Fruit fly (Drosophila melanogaster) whole organism, pupa: ENCODE measurements around the gene Qtzl.

Experiments used
- CG10348 ChIP-seq: fragments of 200-800 bp; sonication (Bioruptor generic); IDR thresholded peaks from 2 replicates; pipeline ENCODE4 v1.3.6; 2022; ENCODE audit warnings: missing biosample characterization, missing genetic modification characterization
- CG12605 ChIP-seq: fragments of 200-800 bp; sonication (Bioruptor generic); IDR thresholded peaks from 2 replicates; pipeline ENCODE4 v1.3.6; 2022; ENCODE audit warnings: missing biosample characterization, missing genetic modification characterization
- CG13204 ChIP-seq: fragments of 200-800 bp; sonication (Bioruptor generic); optimal IDR thresholded peaks from 2 replicates; lab custom pipeline; 2018; ENCODE audit warnings: missing biosample characterization, mild to moderate bottlenecking, missing genetic modification characterization, moderate library complexity
- CG14655 ChIP-seq: fragments of 200-800 bp; sonication (Bioruptor generic); optimal IDR thresholded peaks from 3 replicates; lab custom pipeline; 2017; ENCODE audit warnings: mild to moderate bottlenecking, missing biosample characterization, missing genetic modification reagents, missing genetic modification characterization
- CG15710 ChIP-seq: fragments of 200-800 bp; sonication (Bioruptor generic); optimal IDR thresholded peaks from 2 replicates; lab custom pipeline; 2018; ENCODE audit warnings: missing biosample characterization, mild to moderate bottlenecking, missing genetic modification characterization, moderate library complexity
- CG17806 ChIP-seq: fragments of 200-800 bp; sonication (Bioruptor generic); optimal IDR thresholded peaks from 2 replicates; lab custom pipeline; 2018; ENCODE audit warnings: missing biosample characterization, mild to moderate bottlenecking, missing genetic modification characterization, moderate library complexity
- CG32121 ChIP-seq: fragments of 200-800 bp; sonication (Bioruptor generic); IDR thresholded peaks from 2 replicates; pipeline ENCODE4 v1.3.6; 2022; ENCODE audit warnings: missing biosample characterization, missing genetic modification characterization
- CG34367 ChIP-seq: fragments of 200-800 bp; sonication (Bioruptor generic); optimal IDR thresholded peaks from 2 replicates; lab custom pipeline; 2018; ENCODE audit warnings: missing biosample characterization, mild to moderate bottlenecking, missing genetic modification characterization
- CG4496 ChIP-seq: fragments of 200-800 bp; sonication (Bioruptor generic); IDR thresholded peaks from 3 replicates; pipeline ENCODE4 v1.3.6; 2022; ENCODE audit warnings: missing biosample characterization, missing genetic modification characterization
- CG8159 ChIP-seq: fragments of 200-800 bp; sonication (Bioruptor generic); optimal IDR thresholded peaks from 3 replicates; lab custom pipeline; 2018; ENCODE audit warnings: missing biosample characterization, mild to moderate bottlenecking, missing genetic modification characterization, moderate library complexity
- CG8301 ChIP-seq: fragments of 200-800 bp; sonication (Bioruptor generic); optimal IDR thresholded peaks from 2 replicates; lab custom pipeline; 2018; ENCODE audit warnings: missing biosample characterization, mild to moderate bottlenecking, missing genetic modification characterization
- CG9948 ChIP-seq: fragments of 200-800 bp; sonication (Bioruptor generic); optimal IDR thresholded peaks from 2 replicates; lab custom pipeline; 2018; ENCODE audit warnings: missing biosample characterization, mild to moderate bottlenecking, missing genetic modification characterization, moderate library complexity
- D1 ChIP-seq: fragments of 200-800 bp; sonication (Bioruptor generic); optimal IDR thresholded peaks from 2 replicates; lab custom pipeline; 2018; ENCODE audit warnings: missing biosample characterization, mild to moderate bottlenecking, missing genetic modification characterization, moderate library complexity
- EcR ChIP-seq: fragments of 200-800 bp; sonication (Bioruptor generic); optimal IDR thresholded peaks from 3 replicates; lab custom pipeline; 2019; ENCODE audit warnings: missing biosample characterization, missing genetic modification characterization, mild to moderate bottlenecking, moderate library complexity, missing genetic modification reagents
- Ets98B ChIP-seq: fragments of 200-800 bp; sonication (Bioruptor generic); IDR thresholded peaks from 2 replicates; pipeline ENCODE4 v1.3.6; 2022; ENCODE audit warnings: missing biosample characterization, missing genetic modification characterization
- Pif1A ChIP-seq: fragments of 200-800 bp; sonication (Bioruptor generic); optimal IDR thresholded peaks from 3 replicates; lab custom pipeline; 2016; ENCODE audit warnings: missing biosample characterization, missing genetic modification characterization
- Pif1B ChIP-seq: fragments of 200-800 bp; sonication (Bioruptor generic); optimal IDR thresholded peaks from 3 replicates; lab custom pipeline; 2016; ENCODE audit warnings: missing biosample characterization, missing genetic modification characterization
- Snoo ChIP-seq: fragments of 200-800 bp; sonication (Bioruptor generic); optimal IDR thresholded peaks from 3 replicates; lab custom pipeline; 2017; ENCODE audit warnings: missing biosample characterization, mild to moderate bottlenecking, missing genetic modification characterization, inconsistent platforms
- fd96Ca ChIP-seq: fragments of 200-800 bp; sonication (Bioruptor generic); IDR thresholded peaks from 3 replicates; pipeline ENCODE4 v1.3.6; 2022; ENCODE audit warnings: missing biosample characterization, missing genetic modification characterization
- gl ChIP-seq: fragments of 200-800 bp; sonication (Bioruptor generic); optimal IDR thresholded peaks from 2 replicates; lab custom pipeline; 2018; ENCODE audit warnings: missing biosample characterization, mild to moderate bottlenecking, missing genetic modification characterization
- rn ChIP-seq: fragments of 200-800 bp; sonication (Bioruptor generic); IDR thresholded peaks from 2 replicates; pipeline ENCODE4 v1.3.6; 2022; ENCODE audit warnings: missing biosample characterization, missing genetic modification characterization

The Qtzl gene

dm6 chr2L:12005436-12006396, 10.2 kb downstream of the Qtzl start:
- TF ChIP-seq Snoo (peak; percentile 9), EcR (GFP tag; lab: Kevin White, UChicago) (peak; percentile 92), CG4496 (GFP tag; lab: Robert Waterston, UW) (no peak), CG13204 (GFP tag; lab: Kevin White, UChicago) (peak; percentile 80)

dm6 chr2L:12006397-12007330, 11.1 kb downstream of the Qtzl start:
- TF ChIP-seq CG15710 (tag; lab: Kevin White, UChicago) (peak; percentile 94), CG13204 (GFP tag; lab: Kevin White, UChicago) (peak; percentile 48), CG9948 (peak; percentile 94), D1 (tag; lab: Kevin White, UChicago) (peak; percentile 87), CG8159 (tag; lab: Kevin White, UChicago) (peak; percentile 97), CG10348 (no peak), CG34367 (peak; percentile 85), CG32121 (no peak), Pif1B (GFP tag; lab: Kevin White, UChicago) (peak; percentile 87), CG8301 (peak; percentile 90), rn (GFP tag; lab: Robert Waterston, UW) (no peak), CG12605 (GFP tag; lab: Robert Waterston, UW) (no peak), CG14655 (GFP tag; lab: Kevin White, UChicago) (peak; percentile 95), Ets98B (GFP tag; lab: Robert Waterston, UW) (no peak), CG17806 (tag; lab: Kevin White, UChicago) (peak; percentile 90), fd96Ca (GFP tag; lab: Robert Waterston, UW) (no peak), Pif1A (GFP tag; lab: Kevin White, UChicago) (peak; percentile 75), Snoo (peak; percentile 87), gl (tag; lab: Kevin White, UChicago) (peak; percentile 27), EcR (GFP tag; lab: Kevin White, UChicago) (no peak)
- TF ChIP-seq, all 21 proteins: peak for 13

- TF ChIP-seq D1 (tag; lab: Kevin White, UChicago) (no peak), Pif1B (GFP tag; lab: Kevin White, UChicago) (peak; percentile 67), CG17806 (tag; lab: Kevin White, UChicago) (peak; percentile 27), CG15710 (tag; lab: Kevin White, UChicago) (peak; percentile 53), CG4496 (GFP tag; lab: Robert Waterston, UW) (no peak), CG8159 (tag; lab: Kevin White, UChicago) (peak; percentile 36), CG14655 (GFP tag; lab: Kevin White, UChicago) (peak; percentile 70), Ets98B (GFP tag; lab: Robert Waterston, UW) (no peak), CG8301 (peak; percentile 77), CG13204 (GFP tag; lab: Kevin White, UChicago) (peak; percentile 97), CG12605 (GFP tag; lab: Robert Waterston, UW) (no peak), Pif1A (GFP tag; lab: Kevin White, UChicago) (peak; percentile 68), CG32121 (no peak), rn (GFP tag; lab: Robert Waterston, UW) (no peak), fd96Ca (GFP tag; lab: Robert Waterston, UW) (no peak), CG9948 (peak; percentile 17), CG34367 (peak; percentile 51), Snoo (peak; percentile 84), CG10348 (no peak), gl (tag; lab: Kevin White, UChicago) (peak; percentile 74), EcR (GFP tag; lab: Kevin White, UChicago) (peak; percentile 98)
Measured at dm6 chr2L:12007331-12007791, 11.8 kb downstream of the Qtzl start.

- TF ChIP-seq CG4496 (GFP tag; lab: Robert Waterston, UW), result no peak
- TF ChIP-seq Ets98B (GFP tag; lab: Robert Waterston, UW), result no peak
- no peak for TF ChIP-seq CG17806 (tag; lab: Kevin White, UChicago)
- TF ChIP-seq rn (GFP tag; lab: Robert Waterston, UW), result no peak
Measured at dm6 chr2L:12007853-12008252, 12.3 kb downstream of the Qtzl start, which contains the start of gene Rh5. TSS of gene Rh5 (plus strand) at chr2L:12008153.
